Fruit fly (Drosophila melanogaster) whole organism, embryonic: Measurements from ENCODE around the gene Hsp70Ab.
"Not testable (repeated sequence)": the region's sequence is repeated elsewhere in the genome, so short reads cannot be mapped to it uniquely, and the experiment has no call there.

Source experiments
- Atf-2 ChIP-seq: fragments of 200-800 bp; sonication (Bioruptor generic); optimal IDR thresholded peaks from 2 replicates; lab custom pipeline; 2016; ENCODE audit warnings: missing biosample characterization, missing genetic modification characterization
- Bgb ChIP-seq: fragments of 200-800 bp; sonication (Bioruptor generic); IDR thresholded peaks from 2 replicates; pipeline ENCODE4 v1.3.6; 2022; ENCODE audit warnings: missing biosample characterization, missing genetic modification characterization; ENCODE audit not compliant: partially characterized antibody
- CG11093 ChIP-seq: fragments of 200-800 bp; sonication (Bioruptor generic); IDR thresholded peaks from 3 replicates; pipeline ENCODE4 v1.3.6; 2022; ENCODE audit warnings: missing biosample characterization, missing genetic modification characterization
- CG12219 ChIP-seq: fragments of 200-800 bp; sonication (Bioruptor generic); optimal IDR thresholded peaks from 3 replicates; lab custom pipeline; 2018; ENCODE audit warnings: missing biosample characterization, mild to moderate bottlenecking, missing genetic modification characterization
- CG1233 ChIP-seq: fragments of 200-800 bp; sonication (Bioruptor generic); optimal IDR thresholded peaks from 4 replicates; lab custom pipeline; 2018; ENCODE audit warnings: missing biosample characterization, mild to moderate bottlenecking, missing genetic modification characterization
- CG12391 ChIP-seq: fragments of 200-800 bp; sonication (Bioruptor generic); optimal IDR thresholded peaks from 3 replicates; lab custom pipeline; 2018; ENCODE audit warnings: missing biosample characterization, mild to moderate bottlenecking, missing genetic modification characterization, moderate library complexity
- CG12744 ChIP-seq: fragments of 200-800 bp; sonication (Bioruptor generic); optimal IDR thresholded peaks from 2 replicates; lab custom pipeline; 2016; ENCODE audit warnings: missing biosample characterization, missing genetic modification characterization
- CG13287 ChIP-seq: fragments of 200-800 bp; sonication (Bioruptor generic); IDR thresholded peaks from 2 replicates; pipeline ENCODE4 v1.3.6; 2022; ENCODE audit warnings: missing biosample characterization, missing genetic modification characterization; ENCODE audit not compliant: partially characterized antibody
- CG14710 ChIP-seq: fragments of 200-800 bp; sonication (Bioruptor generic); optimal IDR thresholded peaks from 3 replicates; lab custom pipeline; 2019; ENCODE audit warnings: missing biosample characterization, mild to moderate bottlenecking, missing genetic modification characterization, moderate library complexity
- CG17328 ChIP-seq: fragments of 200-800 bp; sonication (Bioruptor generic); IDR thresholded peaks from 2 replicates; pipeline ENCODE4 v1.3.6; 2022; ENCODE audit warnings: missing biosample characterization, missing genetic modification characterization
- CG18476 ChIP-seq: fragments of 200-800 bp; sonication (Bioruptor generic); optimal IDR thresholded peaks from 2 replicates; lab custom pipeline; 2016; ENCODE audit warnings: missing biosample characterization, mild to moderate bottlenecking, missing genetic modification characterization
- CG30431 ChIP-seq: fragments of 200-800 bp; sonication (Bioruptor generic); optimal IDR thresholded peaks from 2 replicates; lab custom pipeline; 2017; ENCODE audit warnings: missing biosample characterization, missing genetic modification characterization
- CG32767 ChIP-seq: fragments of 200-800 bp; sonication (Bioruptor generic); IDR thresholded peaks from 2 replicates; pipeline ENCODE4 v1.3.6; 2022; ENCODE audit warnings: missing biosample characterization, missing genetic modification characterization
- CG33557 ChIP-seq: fragments of 200-800 bp; sonication (Bioruptor generic); optimal IDR thresholded peaks from 2 replicates; lab custom pipeline; 2019; ENCODE audit warnings: missing biosample characterization, mild to moderate bottlenecking, missing genetic modification characterization, moderate library complexity
- CG3407 ChIP-seq: fragments of 200-800 bp; sonication (Bioruptor generic); optimal IDR thresholded peaks from 2 replicates; lab custom pipeline; 2018; ENCODE audit warnings: missing biosample characterization, mild to moderate bottlenecking, missing genetic modification characterization
- CG4424 ChIP-seq: fragments of 200-800 bp; sonication (Bioruptor generic); optimal IDR thresholded peaks from 3 replicates; lab custom pipeline; 2016; ENCODE audit warnings: missing biosample characterization, missing genetic modification characterization
- CG6854 ChIP-seq: fragments of 200-800 bp; sonication (Bioruptor generic); optimal IDR thresholded peaks from 3 replicates; lab custom pipeline; 2017; ENCODE audit warnings: missing biosample characterization, mild to moderate bottlenecking, missing genetic modification characterization
- CG7745 ChIP-seq: fragments of 200-800 bp; sonication (Bioruptor generic); optimal IDR thresholded peaks from 2 replicates; lab custom pipeline; 2018; ENCODE audit warnings: missing biosample characterization, mild to moderate bottlenecking, missing genetic modification characterization, moderate library complexity
- CG9932 ChIP-seq: fragments of 200-800 bp; sonication (Bioruptor generic); IDR thresholded peaks from 2 replicates; pipeline ENCODE4 v1.3.6; 2022; ENCODE audit warnings: missing biosample characterization, missing genetic modification characterization
- CkIIα-i1 ChIP-seq: fragments of 200-800 bp; sonication (Bioruptor generic); IDR thresholded peaks from 2 replicates; pipeline ENCODE4 v1.3.6; 2022; ENCODE audit warnings: missing biosample characterization, missing genetic modification characterization
- CrebB ChIP-seq: fragments of 200-800 bp; sonication (Bioruptor generic); optimal IDR thresholded peaks from 3 replicates; lab custom pipeline; 2018; ENCODE audit warnings: missing biosample characterization, mild to moderate bottlenecking, missing genetic modification characterization
- Dip3 ChIP-seq: fragments of 200-800 bp; sonication (Bioruptor generic); optimal IDR thresholded peaks from 3 replicates; lab custom pipeline; 2016; ENCODE audit warnings: missing biosample characterization, missing genetic modification characterization
- HHEX ChIP-seq: fragments of 200-800 bp; sonication (Bioruptor generic); optimal IDR thresholded peaks from 3 replicates; lab custom pipeline; 2017; ENCODE audit warnings: missing biosample characterization, mild to moderate bottlenecking, missing genetic modification characterization, missing genetic modification reagents
- Hey ChIP-seq: fragments of 200-800 bp; sonication (Bioruptor generic); optimal IDR thresholded peaks from 3 replicates; lab custom pipeline; 2018; ENCODE audit warnings: missing biosample characterization, mild to moderate bottlenecking, missing genetic modification characterization
- Hr39 ChIP-seq: fragments of >200 bp; optimal IDR thresholded peaks from 2 replicates; lab custom pipeline; 2017
- Hr78 ChIP-seq, 2 experiments: fragments of 200-800 bp in 1 of 2; fragments of >200 bp in 1 of 2; sonication (Bioruptor generic) in 1 of 2; optimal IDR thresholded peaks; 2 replicates each; lab custom pipeline; 2017 to 2019; ENCODE audit warnings: missing biosample characterization in 2 of 2, missing genetic modification characterization in 2 of 2, mild to moderate bottlenecking in 1 of 2, moderate library complexity in 1 of 2
- MBD-R2 ChIP-seq: fragments of 200-800 bp; sonication (Bioruptor generic); IDR thresholded peaks from 2 replicates; pipeline ENCODE4 v1.3.6; 2022; ENCODE audit warnings: missing biosample characterization, missing genetic modification characterization
- MESR4 ChIP-seq: fragments of 200-800 bp; sonication (Bioruptor generic); optimal IDR thresholded peaks from 2 replicates; lab custom pipeline; 2018; ENCODE audit warnings: missing biosample characterization, mild to moderate bottlenecking, missing genetic modification characterization, moderate library complexity
- Med ChIP-seq: fragments of 200-800 bp; sonication (Bioruptor generic); peaks from one replicate; lab custom pipeline; 2016; ENCODE audit warnings: missing biosample characterization, missing genetic modification characterization, mild to moderate bottlenecking, inconsistent platforms, moderate library complexity
- Pdp1 ChIP-seq, 2 experiments: fragments of 200-800 bp; sonication (Bioruptor generic); optimal IDR thresholded peaks; 3 replicates each; lab custom pipeline; 2016; ENCODE audit warnings: missing biosample characterization in 2 of 2, missing genetic modification characterization in 2 of 2, mild to moderate bottlenecking in 1 of 2, moderate library complexity in 1 of 2
- chif ChIP-seq, 2 experiments: fragments of 200-800 bp; sonication (Bioruptor generic); optimal IDR thresholded peaks; 3 replicates each; lab custom pipeline; 2016; ENCODE audit warnings: missing biosample characterization in 2 of 2, missing genetic modification characterization in 2 of 2
- ems ChIP-seq: fragments of 200-800 bp; sonication (Bioruptor generic); optimal IDR thresholded peaks from 3 replicates; lab custom pipeline; 2016; ENCODE audit warnings: missing biosample characterization, missing genetic modification characterization
- gfzf ChIP-seq: fragments of 200-800 bp; sonication (Bioruptor generic); optimal IDR thresholded peaks from 2 replicates; lab custom pipeline; 2016; ENCODE audit warnings: missing biosample characterization, mild to moderate bottlenecking, missing genetic modification characterization, moderate library complexity
- grn ChIP-seq: fragments of 200-800 bp; sonication (Bioruptor generic); optimal IDR thresholded peaks from 3 replicates; lab custom pipeline; 2017; ENCODE audit warnings: missing biosample characterization, missing genetic modification characterization
- gsb ChIP-seq: fragments of 200-800 bp; sonication (Bioruptor generic); IDR thresholded peaks from 2 replicates; pipeline ENCODE4 v1.3.6; 2022; ENCODE audit warnings: missing biosample characterization, missing genetic modification characterization
- hkb ChIP-seq, 2 experiments: fragments of 200-800 bp in 1 of 2; fragments of >200 bp in 1 of 2; sonication (Bioruptor generic) in 1 of 2; IDR thresholded peaks in 1 of 2; optimal IDR thresholded peaks in 1 of 2; 2 replicates each; pipeline versions ENCODE4 v1.3.6 to Lab custom; 2017 to 2022; ENCODE audit warnings: missing biosample characterization in 1 of 2, missing genetic modification characterization in 1 of 2
- jigr1 ChIP-seq: fragments of 200-800 bp; sonication (Bioruptor generic); IDR thresholded peaks from 3 replicates; pipeline ENCODE4 v1.3.6; 2022; ENCODE audit warnings: missing biosample characterization, missing genetic modification characterization
- klu ChIP-seq: fragments of 200-800 bp; sonication (Bioruptor generic); IDR thresholded peaks from 2 replicates; pipeline ENCODE4 v1.3.6; 2022; ENCODE audit warnings: missing biosample characterization, missing genetic modification characterization
- nerfin-1 ChIP-seq: fragments of 200-800 bp; sonication (Bioruptor generic); optimal IDR thresholded peaks from 3 replicates; lab custom pipeline; 2019; ENCODE audit warnings: missing biosample characterization, mild to moderate bottlenecking, missing genetic modification characterization, moderate library complexity
- onecut ChIP-seq: fragments of 200-800 bp; sonication (Bioruptor generic); IDR thresholded peaks from 2 replicates; pipeline ENCODE4 v1.3.6; 2022; ENCODE audit warnings: missing biosample characterization, missing genetic modification characterization
- sr ChIP-seq: fragments of 200-800 bp; sonication (Bioruptor generic); IDR thresholded peaks from 3 replicates; pipeline ENCODE4 v1.3.6; 2022; ENCODE audit warnings: missing biosample characterization, missing genetic modification characterization
- ssp ChIP-seq: fragments of 200-800 bp; sonication (Bioruptor generic); IDR thresholded peaks from 2 replicates; pipeline ENCODE4 v1.3.6; 2022; ENCODE audit warnings: missing biosample characterization, missing genetic modification characterization
- stwl ChIP-seq: fragments of 200-800 bp; sonication (Bioruptor generic); optimal IDR thresholded peaks from 3 replicates; lab custom pipeline; 2018; ENCODE audit warnings: missing biosample characterization, mild to moderate bottlenecking, missing genetic modification characterization, moderate library complexity
- tin ChIP-seq: fragments of 200-800 bp; sonication (Bioruptor generic); optimal IDR thresholded peaks from 3 replicates; lab custom pipeline; 2016; ENCODE audit warnings: missing biosample characterization, missing genetic modification characterization
- trem ChIP-seq: fragments of 200-800 bp; optimal IDR thresholded peaks from 3 replicates; lab custom pipeline; 2019; ENCODE audit warnings: missing biosample characterization, mild to moderate bottlenecking, missing genetic modification characterization, moderate library complexity
- unpg ChIP-seq: fragments of 200-800 bp; sonication (Bioruptor generic); optimal IDR thresholded peaks from 3 replicates; lab custom pipeline; 2018; ENCODE audit warnings: missing biosample characterization, mild to moderate bottlenecking, missing genetic modification characterization, moderate library complexity

The Hsp70Ab gene

dm6 chr3R:11956444-11956843 lies 1.9 kb upstream of the Hsp70Ab start, which contains the start of gene Hsp70Aa:
Gene Hsp70Aa (minus strand): TSS chr3R:11956544.
- TF ChIP-seq CG4424, tin, unpg (GFP tag; lab: Kevin White, UChicago): not testable (repeated sequence)

DNA sequence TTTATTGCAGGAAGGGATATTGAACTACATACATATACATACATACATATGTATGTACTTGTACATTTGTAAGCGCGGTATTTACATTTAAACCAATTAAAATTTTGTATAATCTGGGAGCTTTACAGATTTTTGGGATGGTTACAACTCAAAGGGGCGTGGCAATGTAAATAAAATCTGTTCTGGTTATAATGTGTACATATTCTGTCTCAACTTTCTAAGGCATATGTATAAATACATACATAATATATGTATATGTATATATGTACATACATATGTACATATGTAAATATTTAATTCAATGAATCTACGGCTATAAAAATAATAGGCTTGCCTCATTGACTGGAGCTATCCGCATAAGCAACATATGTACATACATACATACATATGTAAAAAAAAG lies 947 bp upstream of the Hsp70Ab start:
- peak; percentile 95 for TF ChIP-seq trem (tag; lab: Kevin White, UChicago)
- peak; percentile 64 for TF ChIP-seq stwl (tag; lab: Kevin White, UChicago)
- no peak for TF ChIP-seq CG6854

- TF ChIP-seq gfzf (GFP tag; lab: Kevin White, UChicago), result peak; percentile 43
- peak; percentile 87 for TF ChIP-seq CG9932 (GFP tag; lab: Robert Waterston, UW)
- peak; percentile 45 for TF ChIP-seq CG1233
- no peak for TF ChIP-seq CG12219 (GFP tag; lab: Kevin White, UChicago)
- peak; percentile 78 to 82 for TF ChIP-seq Pdp1 (GFP tag; optimal IDR thresholded peaks at IDR 0.05; lab: Kevin White, UChicago)
- TF ChIP-seq jigr1 (GFP tag; lab: Robert Waterston, UW), result no peak
- no peak for TF ChIP-seq sr (GFP tag; lab: Robert Waterston, UW)
- no peak for TF ChIP-seq CG7745 (tag; lab: Kevin White, UChicago)
- peak; percentile 57 for TF ChIP-seq ems (GFP tag; lab: Kevin White, UChicago)
- TF ChIP-seq MESR4 (GFP tag; lab: Kevin White, UChicago), result no peak
- TF ChIP-seq grn (GFP tag; lab: Kevin White, UChicago), result peak; percentile 92
- TF ChIP-seq CG30431 (GFP tag; lab: Kevin White, UChicago), result no peak
- peak; percentile 39 for TF ChIP-seq CG12744
- TF ChIP-seq CG12391, result peak; percentile 86
- peak; percentile 1 for TF ChIP-seq CG3407 (GFP tag; lab: Kevin White, UChicago)
- TF ChIP-seq gsb, result no peak
- no peak for TF ChIP-seq Hey (tag; lab: Kevin White, UChicago)
- peak; percentile 53 for TF ChIP-seq CG18476
- TF ChIP-seq CG11093 (GFP tag; lab: Robert Waterston, UW), result no peak
- TF ChIP-seq CG13287 (GFP tag; lab: Robert Waterston, UW), result peak; percentile 97
- peak; percentile 94 for TF ChIP-seq Med (GFP tag; lab: Kevin White, UChicago)
- peak; percentile 36 for TF ChIP-seq CrebB (tag; lab: Kevin White, UChicago)
- TF ChIP-seq onecut (GFP tag; lab: Robert Waterston, UW), result no peak
- peak; percentile 93 for TF ChIP-seq Bgb (GFP tag; lab: Robert Waterston, UW)
- TF ChIP-seq hkb (optimal IDR thresholded peaks at IDR 0.05; lab: Kevin White, UChicago), result no peak
- TF ChIP-seq hkb (GFP tag; IDR thresholded peaks at IDR 0.05; lab: Robert Waterston, UW), result 0 out of 2 replicates have a peak, but pooled peaks have one; percentile 40
- peak; percentile 31; the same call in 1 of the 2 replicates for TF ChIP-seq CG32767 (GFP tag; lab: Robert Waterston, UW)
- TF ChIP-seq Dip3, result peak; percentile 65
- TF ChIP-seq Hr39 (lab: Kevin White, UChicago), result no peak
- peak; percentile 73 for TF ChIP-seq klu (GFP tag; lab: Robert Waterston, UW)
- TF ChIP-seq MBD-R2 (GFP tag; lab: Robert Waterston, UW), result peak; percentile 71
- TF ChIP-seq CkIIα-i1 (GFP tag; lab: Robert Waterston, UW), result no peak
- 0 out of 2 replicates have a peak, but pooled peaks have one; percentile 5 for TF ChIP-seq CG17328
- peak; percentile 92 for TF ChIP-seq CG14710 (tag; lab: Kevin White, UChicago)
- TF ChIP-seq CG33557, result peak; percentile 62
- TF ChIP-seq ssp (GFP tag; lab: Robert Waterston, UW), result peak; percentile 59
- TF ChIP-seq Atf-2 (GFP tag; lab: Kevin White, UChicago), result peak; percentile 59
- peak; percentile 68 to 78 for TF ChIP-seq chif (GFP tag; optimal IDR thresholded peaks at IDR 0.05; lab: Kevin White, UChicago)
- peak; percentile 18 for TF ChIP-seq HHEX (GFP tag; lab: Kevin White, UChicago)
- no peak for TF ChIP-seq Hr78 (GFP tag; optimal IDR thresholded peaks at IDR 0.05; lab: Kevin White, UChicago)
- peak; percentile 65 for TF ChIP-seq nerfin-1 (tag; lab: Kevin White, UChicago)
Measured at dm6 chr3R:11962739-11963214, 4.4 kb downstream of the Hsp70Ab start, which contains the start of the genes CG3281 and aurA. Gene CG3281 (minus strand): TSS chr3R:11962805. Gene aurA (plus strand): TSS chr3R:11963124.
